Fruit fly (Drosophila melanogaster) whole organism, embryonic: ENCODE results near the gene CG42237.
A peak's percentile ranks its signal among the peaks of the same experiment; 100 is the strongest.

Experiments used
- Abd-B ChIP-seq: fragments of 200-800 bp; sonication (Bioruptor generic); optimal IDR thresholded peaks from 2 replicates; lab custom pipeline; 2018; ENCODE audit warnings: missing biosample characterization, mild to moderate bottlenecking, missing genetic modification characterization, moderate library complexity
- Ada2b ChIP-seq: fragments of 200-800 bp; sonication (Bioruptor generic); IDR thresholded peaks from 2 replicates; pipeline ENCODE4 v1.3.6; 2022; ENCODE audit warnings: missing biosample characterization, missing genetic modification characterization
- Bteb2 ChIP-seq: fragments of 200-800 bp; sonication (Bioruptor generic); optimal IDR thresholded peaks from 2 replicates; lab custom pipeline; 2016; ENCODE audit warnings: missing biosample characterization, missing genetic modification characterization
- CG11398 ChIP-seq: fragments of 200-800 bp; sonication (Bioruptor generic); optimal IDR thresholded peaks from 2 replicates; lab custom pipeline; 2016; ENCODE audit warnings: missing biosample characterization, missing genetic modification characterization
- CG11723 ChIP-seq: fragments of 200-800 bp; sonication (Bioruptor generic); optimal IDR thresholded peaks from 2 replicates; lab custom pipeline; 2017; ENCODE audit warnings: missing biosample characterization, mild to moderate bottlenecking, missing genetic modification characterization
- CG12391 ChIP-seq: fragments of 200-800 bp; sonication (Bioruptor generic); optimal IDR thresholded peaks from 3 replicates; lab custom pipeline; 2018; ENCODE audit warnings: missing biosample characterization, mild to moderate bottlenecking, missing genetic modification characterization, moderate library complexity
- CG12744 ChIP-seq: fragments of 200-800 bp; sonication (Bioruptor generic); optimal IDR thresholded peaks from 2 replicates; lab custom pipeline; 2016; ENCODE audit warnings: missing biosample characterization, missing genetic modification characterization
- CG14050 ChIP-seq: fragments of 200-800 bp; sonication (Bioruptor generic); IDR thresholded peaks from 3 replicates; pipeline ENCODE4 v1.3.6; 2022; ENCODE audit warnings: missing biosample characterization, missing genetic modification characterization
- CG14965 ChIP-seq: fragments of 200-800 bp; sonication (Bioruptor generic); optimal IDR thresholded peaks from 2 replicates; lab custom pipeline; 2016; ENCODE audit warnings: missing biosample characterization, missing genetic modification characterization, borderline replicate concordance
- CG15696 ChIP-seq: fragments of 200-800 bp; sonication (Bioruptor generic); optimal IDR thresholded peaks from 2 replicates; lab custom pipeline; 2019; ENCODE audit warnings: missing biosample characterization, mild to moderate bottlenecking, missing genetic modification characterization, moderate library complexity
- CG18764 ChIP-seq: fragments of 200-800 bp; sonication (Bioruptor generic); optimal IDR thresholded peaks from 3 replicates; lab custom pipeline; 2016; ENCODE audit warnings: missing biosample characterization, missing genetic modification characterization
- CG2202 ChIP-seq: fragments of 200-800 bp; sonication (Bioruptor generic); optimal IDR thresholded peaks from 2 replicates; lab custom pipeline; 2018; ENCODE audit warnings: missing biosample characterization, mild to moderate bottlenecking, missing genetic modification characterization
- CG30431 ChIP-seq: fragments of 200-800 bp; sonication (Bioruptor generic); optimal IDR thresholded peaks from 2 replicates; lab custom pipeline; 2017; ENCODE audit warnings: missing biosample characterization, missing genetic modification characterization
- CG31388 ChIP-seq: fragments of 200-800 bp; sonication (Bioruptor generic); optimal IDR thresholded peaks from 2 replicates; lab custom pipeline; 2016; ENCODE audit warnings: missing biosample characterization, missing genetic modification characterization
- CG32772 ChIP-seq: fragments of 200-800 bp; sonication (Bioruptor generic); IDR thresholded peaks from 2 replicates; pipeline ENCODE4 v1.3.6; 2022; ENCODE audit warnings: missing biosample characterization, missing genetic modification characterization
- CG34224 ChIP-seq: fragments of 200-800 bp; sonication (Bioruptor generic); IDR thresholded peaks from 3 replicates; pipeline ENCODE4 v1.3.6; 2022; ENCODE audit warnings: missing biosample characterization, missing genetic modification characterization; ENCODE audit not compliant: partially characterized antibody
- CG3726 ChIP-seq: fragments of 200-800 bp; sonication (Bioruptor generic); IDR thresholded peaks from 3 replicates; pipeline ENCODE4, ENCODE4 v1.3.6; 2022; ENCODE audit warnings: missing biosample characterization, missing genetic modification characterization
- CG42726 ChIP-seq: fragments of 200-800 bp; sonication (Bioruptor generic); IDR thresholded peaks from 2 replicates; pipeline ENCODE4 v1.3.6; 2022; ENCODE audit warnings: missing biosample characterization, missing genetic modification characterization; ENCODE audit not compliant: partially characterized antibody
- CG4404 ChIP-seq: fragments of 200-800 bp; sonication (Bioruptor generic); IDR thresholded peaks from 2 replicates; pipeline ENCODE4 v1.3.6; 2022; ENCODE audit warnings: missing biosample characterization, missing genetic modification characterization
- CG4854 ChIP-seq: fragments of 200-800 bp; sonication (Bioruptor generic); optimal IDR thresholded peaks from 2 replicates; lab custom pipeline; 2016; ENCODE audit warnings: missing biosample characterization, missing genetic modification characterization, inconsistent platforms
- CG7786 ChIP-seq: fragments of 200-800 bp; sonication (Bioruptor generic); optimal IDR thresholded peaks from 2 replicates; lab custom pipeline; 2016; ENCODE audit warnings: missing biosample characterization, missing genetic modification characterization
- CG8944 ChIP-seq: fragments of 200-800 bp; sonication (Bioruptor generic); optimal IDR thresholded peaks from 3 replicates; lab custom pipeline; 2016; ENCODE audit warnings: missing biosample characterization, missing genetic modification characterization
- D ChIP-seq, 2 experiments: fragments of 200-800 bp in 1 of 2; fragments of >200 bp in 1 of 2; sonication (Bioruptor generic) in 1 of 2; optimal IDR thresholded peaks; 2 replicates in 1 of 2; 3 replicates in 1 of 2; lab custom pipeline; 2017; ENCODE audit warnings: mild to moderate bottlenecking in 1 of 2, missing biosample characterization in 1 of 2, missing genetic modification characterization in 1 of 2, missing genetic modification reagents in 1 of 2
- D19B ChIP-seq: fragments of 200-800 bp; sonication (Bioruptor generic); optimal IDR thresholded peaks from 2 replicates; lab custom pipeline; 2017; ENCODE audit warnings: missing biosample characterization, mild to moderate bottlenecking, missing genetic modification characterization
- Dip2 ChIP-seq: fragments of 200-800 bp; sonication (Bioruptor generic); IDR thresholded peaks from 2 replicates; pipeline ENCODE4 v1.3.6; 2022; ENCODE audit warnings: missing biosample characterization, missing genetic modification characterization
- Eip74EF ChIP-seq, 2 experiments: fragments of 200-800 bp in 1 of 2; fragments of >200 bp in 1 of 2; sonication (Bioruptor generic) in 1 of 2; optimal IDR thresholded peaks; 2 replicates each; lab custom pipeline; 2017 to 2019; ENCODE audit warnings: missing biosample characterization in 2 of 2, missing genetic modification characterization in 2 of 2, mild to moderate bottlenecking in 1 of 2, moderate library complexity in 1 of 2
- Hey ChIP-seq: fragments of 200-800 bp; sonication (Bioruptor generic); optimal IDR thresholded peaks from 3 replicates; lab custom pipeline; 2018; ENCODE audit warnings: missing biosample characterization, mild to moderate bottlenecking, missing genetic modification characterization
- Jarid2 ChIP-seq: fragments of 200-800 bp; sonication (Bioruptor generic); optimal IDR thresholded peaks from 3 replicates; lab custom pipeline; 2017; ENCODE audit warnings: mild to moderate bottlenecking, missing biosample characterization, missing genetic modification reagents, missing genetic modification characterization
- Lim3 ChIP-seq: fragments of 200-800 bp; sonication (Bioruptor generic); IDR thresholded peaks from 2 replicates; pipeline ENCODE4 v1.3.6; 2022; ENCODE audit warnings: missing biosample characterization, missing genetic modification characterization
- NC2α ChIP-seq: fragments of 200-800 bp; sonication (Bioruptor generic); optimal IDR thresholded peaks from 2 replicates; lab custom pipeline; 2016; ENCODE audit warnings: missing biosample characterization, missing genetic modification characterization
- YL-1 ChIP-seq: fragments of 200-800 bp; sonication (Bioruptor generic); optimal IDR thresholded peaks from 3 replicates; lab custom pipeline; 2017; ENCODE audit warnings: missing biosample characterization, mild to moderate bottlenecking, missing genetic modification characterization
- ac ChIP-seq: fragments of 200-800 bp; sonication (Bioruptor generic); optimal IDR thresholded peaks from 3 replicates; lab custom pipeline; 2017; ENCODE audit warnings: missing biosample characterization, mild to moderate bottlenecking, missing genetic modification characterization
- ash1 ChIP-seq: fragments of 200-800 bp; sonication (Bioruptor generic); optimal IDR thresholded peaks from 2 replicates; lab custom pipeline; 2018; ENCODE audit warnings: missing biosample characterization, mild to moderate bottlenecking, missing genetic modification characterization
- bab2 ChIP-seq: fragments of 200-800 bp; sonication (Bioruptor generic); optimal IDR thresholded peaks from 2 replicates; lab custom pipeline; 2016; ENCODE audit warnings: missing biosample characterization, missing genetic modification characterization
- caup ChIP-seq: fragments of 200-800 bp; sonication (Bioruptor generic); optimal IDR thresholded peaks from 3 replicates; lab custom pipeline; 2017; ENCODE audit warnings: missing biosample characterization, mild to moderate bottlenecking, missing genetic modification characterization, moderate library complexity; ENCODE audit not compliant: severe bottlenecking
- corto ChIP-seq: fragments of 200-800 bp; sonication (Bioruptor generic); optimal IDR thresholded peaks from 2 replicates; lab custom pipeline; 2016; ENCODE audit warnings: missing biosample characterization, mild to moderate bottlenecking, missing genetic modification characterization, moderate library complexity
- crc ChIP-seq: fragments of 200-800 bp; sonication (Bioruptor generic); optimal IDR thresholded peaks from 2 replicates; lab custom pipeline; 2016; ENCODE audit warnings: missing biosample characterization, missing genetic modification characterization
- crol ChIP-seq: fragments of 200-800 bp; sonication (Bioruptor generic); IDR thresholded peaks from 2 replicates; pipeline ENCODE4 v1.3.6; 2022; ENCODE audit warnings: missing biosample characterization, missing genetic modification characterization
- danr ChIP-seq: fragments of 200-800 bp; sonication (Bioruptor generic); IDR thresholded peaks from 2 replicates; pipeline ENCODE4 v1.3.6; 2022; ENCODE audit warnings: missing biosample characterization, missing genetic modification characterization
- dmrt99B ChIP-seq: fragments of 200-800 bp; sonication (Bioruptor generic); optimal IDR thresholded peaks from 2 replicates; lab custom pipeline; 2018; ENCODE audit warnings: missing biosample characterization, mild to moderate bottlenecking, missing genetic modification characterization, moderate library complexity
- dysf ChIP-seq: fragments of 200-800 bp; sonication (Bioruptor generic); IDR thresholded peaks from 3 replicates; pipeline ENCODE4 v1.3.6; 2022; ENCODE audit warnings: missing biosample characterization, missing genetic modification characterization
- fu2 ChIP-seq: fragments of 200-800 bp; sonication (Bioruptor generic); optimal IDR thresholded peaks from 2 replicates; lab custom pipeline; 2016; ENCODE audit warnings: missing biosample characterization, missing genetic modification characterization
- gsb-n ChIP-seq: fragments of 200-800 bp; sonication (Bioruptor generic); optimal IDR thresholded peaks from 3 replicates; lab custom pipeline; 2018; ENCODE audit warnings: missing biosample characterization, mild to moderate bottlenecking, missing genetic modification characterization
- jigr1 ChIP-seq: fragments of 200-800 bp; sonication (Bioruptor generic); IDR thresholded peaks from 3 replicates; pipeline ENCODE4 v1.3.6; 2022; ENCODE audit warnings: missing biosample characterization, missing genetic modification characterization
- lmd ChIP-seq: fragments of 200-800 bp; sonication (Bioruptor generic); IDR thresholded peaks from 2 replicates; pipeline ENCODE4 v1.3.6; 2022; ENCODE audit warnings: missing biosample characterization, missing genetic modification characterization
- ro ChIP-seq: fragments of 200-800 bp; sonication (Bioruptor generic); IDR thresholded peaks from 2 replicates; pipeline ENCODE4 v1.3.6; 2022; ENCODE audit warnings: missing biosample characterization, missing genetic modification characterization
- row ChIP-seq: fragments of 200-800 bp; sonication (Bioruptor generic); IDR thresholded peaks from 3 replicates; pipeline ENCODE4 v1.3.6; 2022; ENCODE audit warnings: missing biosample characterization, missing genetic modification characterization
- schlank ChIP-seq: fragments of 200-800 bp; sonication (Bioruptor generic); optimal IDR thresholded peaks from 2 replicates; lab custom pipeline; 2018; ENCODE audit warnings: missing biosample characterization, mild to moderate bottlenecking, missing genetic modification characterization
- sens ChIP-seq: fragments of 200-800 bp; sonication (Bioruptor generic); peaks from one replicate; lab custom pipeline; 2016; ENCODE audit warnings: missing biosample characterization, missing genetic modification characterization
- stc ChIP-seq: fragments of 200-800 bp; sonication (Bioruptor generic); IDR thresholded peaks from 2 replicates; pipeline ENCODE4 v1.3.6; 2022; ENCODE audit warnings: missing biosample characterization, missing genetic modification characterization
- tx ChIP-seq: fragments of 200-800 bp; sonication (Bioruptor generic); optimal IDR thresholded peaks from 2 replicates; lab custom pipeline; 2016; ENCODE audit warnings: missing biosample characterization, missing genetic modification characterization

Gene CG42237

DNA sequence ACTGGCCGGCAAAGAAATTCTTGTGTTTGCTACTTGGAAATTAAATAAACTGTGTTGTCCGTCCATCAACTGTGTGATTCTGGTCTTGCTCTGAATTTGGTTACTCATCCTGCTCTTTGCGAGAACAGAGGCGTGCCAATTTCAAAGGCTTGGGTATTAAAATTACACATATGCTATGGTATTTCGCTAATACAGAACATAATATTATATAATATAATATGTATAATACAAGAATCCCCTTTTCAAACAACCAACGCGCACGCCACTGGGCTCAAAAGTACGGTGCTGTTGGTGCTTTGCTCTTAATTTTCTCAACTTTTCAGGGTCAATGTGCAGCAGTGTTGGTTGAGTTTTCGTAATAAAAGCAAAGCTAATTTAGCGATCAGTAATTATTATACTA lies 15.0 kb upstream of the CG42237 start (continued):
- TF ChIP-seq danr, result peak; percentile 52; the same call in 1 of the 2 replicates
- TF ChIP-seq lmd (GFP tag; lab: Robert Waterston, UW), result peak; percentile 93
- peak; percentile 79 for TF ChIP-seq CG12391 (tag; lab: Kevin White, UChicago)
- no peak for TF ChIP-seq CG4854 (GFP tag; lab: Kevin White, UChicago)
- peak; percentile 82 for TF ChIP-seq CG32772
- TF ChIP-seq dysf (GFP tag; lab: Robert Waterston, UW), result peak; percentile 93
- peak; percentile 53 for TF ChIP-seq ro (GFP tag; lab: Robert Waterston, UW)
- peak; percentile 75 for TF ChIP-seq dmrt99B (tag; lab: Kevin White, UChicago)
- TF ChIP-seq tx (GFP tag; lab: Kevin White, UChicago), result no peak
- no peak for TF ChIP-seq CG31388
- no peak for TF ChIP-seq Lim3
- TF ChIP-seq gsb-n (tag; lab: Kevin White, UChicago), result no peak
- peak; percentile 59; the same call in 2 of the 3 replicates for TF ChIP-seq jigr1
- peak; percentile 53 for TF ChIP-seq Jarid2 (GFP tag; lab: Kevin White, UChicago)
- TF ChIP-seq CG18764 (GFP tag; lab: Kevin White, UChicago), result peak; percentile 38
- TF ChIP-seq schlank (tag; lab: Kevin White, UChicago), result peak; percentile 82
- TF ChIP-seq CG34224 (GFP tag; lab: Robert Waterston, UW), result no peak
- peak in 1 of 2 experiments; percentile 42 for TF ChIP-seq Eip74EF (GFP tag; optimal IDR thresholded peaks at IDR 0.05; lab: Kevin White, UChicago)
- peak; percentile 75 for TF ChIP-seq sens (GFP tag; lab: Kevin White, UChicago)
- peak; percentile 84; the same call in 2 of the 3 replicates for TF ChIP-seq CG3726 (GFP tag; lab: Robert Waterston, UW)
- TF ChIP-seq corto (GFP tag; lab: Kevin White, UChicago), result peak; percentile 32
- TF ChIP-seq CG7786, result no peak
- TF ChIP-seq crc, result no peak
- peak; percentile 33 for TF ChIP-seq CG2202
- peak; percentile 23 for TF ChIP-seq bab2 (GFP tag; lab: Kevin White, UChicago)
- no peak for TF ChIP-seq ac
- no peak for TF ChIP-seq fu2
- TF ChIP-seq CG8944 (GFP tag; lab: Kevin White, UChicago), result no peak
- no peak for TF ChIP-seq CG42726
- no peak for TF ChIP-seq ash1
- TF ChIP-seq D19B (GFP tag; lab: Kevin White, UChicago), result peak; percentile 59
- TF ChIP-seq NC2α (GFP tag; lab: Kevin White, UChicago), result no peak
- peak; percentile 85 for TF ChIP-seq CG14050 (GFP tag; lab: Robert Waterston, UW)
- peak; percentile 78 for TF ChIP-seq Abd-B (GFP tag; lab: Kevin White, UChicago)
- peak; percentile 63 for TF ChIP-seq CG30431
- TF ChIP-seq row (GFP tag; lab: Robert Waterston, UW), result peak; percentile 90
- peak; percentile 30 for TF ChIP-seq CG15696 (tag; lab: Kevin White, UChicago)
- peak; percentile 17 for TF ChIP-seq Hey
- peak; percentile 81 for TF ChIP-seq stc (GFP tag; lab: Robert Waterston, UW)
- TF ChIP-seq Ada2b (GFP tag; lab: Robert Waterston, UW), result peak; percentile 90
- no peak for TF ChIP-seq Bteb2 (GFP tag; lab: Kevin White, UChicago)
- TF ChIP-seq YL-1 (GFP tag; lab: Kevin White, UChicago), result peak; percentile 0
- 0 out of 2 replicates have a peak, but pooled peaks have one; percentile 45 for TF ChIP-seq crol (GFP tag; lab: Robert Waterston, UW)
- peak; percentile 65 for TF ChIP-seq CG11723 (GFP tag; lab: Kevin White, UChicago)
- TF ChIP-seq caup, result peak; percentile 84
- no peak for TF ChIP-seq Dip2 (GFP tag; lab: Robert Waterston, UW)
- no peak for TF ChIP-seq CG11398 (GFP tag; lab: Kevin White, UChicago)
- TF ChIP-seq CG12744 (GFP tag; lab: Kevin White, UChicago), result no peak
- peak; percentile 62 for TF ChIP-seq CG4404 (GFP tag; lab: Robert Waterston, UW)
- no peak for TF ChIP-seq CG14965 (GFP tag; lab: Kevin White, UChicago)
- TF ChIP-seq D (optimal IDR thresholded peaks at IDR 0.05; lab: Kevin White, UChicago), result no peak
- TF ChIP-seq D (GFP tag; optimal IDR thresholded peaks at IDR 0.05; lab: Kevin White, UChicago), result peak; percentile 56
